Worm (Caenorhabditis elegans) whole organism, L3 larva: ENCODE data around the gene R09H3.2.

Experiments
- ZK546.5 ChIP-seq: sonication (generic microtip); optimal IDR thresholded peaks from 2 replicates; lab custom pipeline; 2017; ENCODE audit warnings: missing biosample characterization, missing genetic modification characterization
- ama-1 ChIP-seq: fragments of 150-350 bp; optimal IDR thresholded peaks from 2 replicates; lab custom pipeline; 2018
- ceh-16 ChIP-seq: sonication (generic microtip); optimal IDR thresholded peaks from 2 replicates; lab custom pipeline; 2017; ENCODE audit warnings: missing biosample characterization, missing genetic modification characterization
- ceh-28 ChIP-seq: fragments of 150-350 bp; optimal IDR thresholded peaks from 2 replicates; lab custom pipeline; 2014; ENCODE audit warnings: missing biosample characterization, missing genetic modification reagents, missing genetic modification characterization
- ceh-82 ChIP-seq: fragments of 150-350 bp; optimal IDR thresholded peaks from 2 replicates; lab custom pipeline; 2014; ENCODE audit warnings: missing biosample characterization, missing genetic modification characterization
- ceh-9 ChIP-seq: sonication (generic microtip); optimal IDR thresholded peaks from 2 replicates; lab custom pipeline; 2018; ENCODE audit warnings: missing biosample characterization, missing genetic modification characterization
- daf-12 ChIP-seq: fragments of 150-350 bp; optimal IDR thresholded peaks from 2 replicates; lab custom pipeline; 2014; ENCODE audit warnings: missing biosample characterization, missing genetic modification reagents, missing genetic modification characterization
- egl-5 ChIP-seq: fragments of 150-350 bp; optimal IDR thresholded peaks from 2 replicates; lab custom pipeline; 2017; ENCODE audit warnings: missing biosample characterization, missing genetic modification reagents, missing genetic modification characterization, inconsistent platforms
- elt-2 ChIP-seq: sonication (generic microtip); optimal IDR thresholded peaks from 2 replicates; lab custom pipeline; 2016; ENCODE audit warnings: missing genetic modification reagents, mild to moderate bottlenecking, missing genetic modification characterization, missing compliant biosample characterization
- elt-3 ChIP-seq, 3 experiments: fragments of 150-350 bp in 1 of 3; sonication (generic microtip) in 2 of 3; optimal IDR thresholded peaks; 2 replicates in 2 of 3; 4 replicates in 1 of 3; lab custom pipeline; 2014 to 2017; ENCODE audit warnings: missing biosample characterization in 3 of 3, missing genetic modification characterization in 3 of 3
- eor-1 ChIP-seq, 2 experiments: fragments of 150-350 bp; optimal IDR thresholded peaks; 2 replicates each; lab custom pipeline; 2014 to 2018; ENCODE audit warnings: missing biosample characterization in 2 of 2, missing genetic modification characterization in 2 of 2
- fos-1 ChIP-seq: fragments of 150-350 bp; optimal IDR thresholded peaks from 2 replicates; lab custom pipeline; 2014; ENCODE audit warnings: missing biosample characterization, missing genetic modification characterization
- lsy-12 ChIP-seq: sonication (generic microtip); optimal IDR thresholded peaks from 2 replicates; lab custom pipeline; 2016; ENCODE audit warnings: mild to moderate bottlenecking, missing genetic modification characterization, missing compliant biosample characterization
- nfya-1 ChIP-seq: sonication (generic microtip); optimal IDR thresholded peaks from 2 replicates; lab custom pipeline; 2017; ENCODE audit warnings: missing genetic modification characterization, mild to moderate bottlenecking, missing compliant biosample characterization, antibody characterized with exemption, moderate library complexity; ENCODE audit not compliant: insufficient read depth
- nhr-11 ChIP-seq: fragments of 150-350 bp; optimal IDR thresholded peaks from 2 replicates; lab custom pipeline; 2014; ENCODE audit warnings: missing biosample characterization, missing genetic modification characterization
- nhr-12 ChIP-seq: fragments of 150-350 bp; optimal IDR thresholded peaks from 2 replicates; lab custom pipeline; 2014; ENCODE audit warnings: missing biosample characterization, missing genetic modification characterization
- nhr-237 ChIP-seq: fragments of 150-350 bp; optimal IDR thresholded peaks from 2 replicates; lab custom pipeline; 2014; ENCODE audit warnings: missing biosample characterization, missing genetic modification characterization
- nhr-25 ChIP-seq: sonication (generic microtip); optimal IDR thresholded peaks from 2 replicates; lab custom pipeline; 2017; ENCODE audit warnings: missing biosample characterization, missing genetic modification characterization
- nhr-28 ChIP-seq: fragments of 150-350 bp; optimal IDR thresholded peaks from 2 replicates; lab custom pipeline; 2014; ENCODE audit warnings: missing biosample characterization, missing genetic modification characterization
- nhr-43 ChIP-seq: sonication (generic microtip); optimal IDR thresholded peaks from 2 replicates; lab custom pipeline; 2016; ENCODE audit warnings: mild to moderate bottlenecking, missing genetic modification characterization, missing compliant biosample characterization; ENCODE audit not compliant: poor library complexity, severe bottlenecking
- nhr-67 ChIP-seq: fragments of 150-350 bp; optimal IDR thresholded peaks from 2 replicates; lab custom pipeline; 2014; ENCODE audit warnings: missing biosample characterization, missing genetic modification characterization
- nhr-76 ChIP-seq: fragments of 150-350 bp; sonication (generic microtip); optimal IDR thresholded peaks from 5 replicates; lab custom pipeline; 2014; ENCODE audit warnings: missing biosample characterization, missing genetic modification characterization
- nhr-77 ChIP-seq: fragments of 150-350 bp; optimal IDR thresholded peaks from 2 replicates; lab custom pipeline; 2014; ENCODE audit warnings: missing biosample characterization, missing genetic modification characterization
- pha-4 ChIP-seq: fragments of 150-350 bp; optimal IDR thresholded peaks from 2 replicates; lab custom pipeline; 2014; ENCODE audit warnings: missing biosample characterization, missing genetic modification reagents, missing genetic modification characterization
- sea-2 ChIP-seq: fragments of 150-350 bp; sonication (generic microtip); optimal IDR thresholded peaks from 4 replicates; lab custom pipeline; 2014; ENCODE audit warnings: missing biosample characterization, missing genetic modification reagents, missing genetic modification characterization
- skn-1 ChIP-seq: fragments of 150-350 bp; optimal IDR thresholded peaks from 2 replicates; lab custom pipeline; 2014; ENCODE audit warnings: missing biosample characterization, missing genetic modification characterization
- snpc-4 ChIP-seq: fragments of 150-350 bp; optimal IDR thresholded peaks from 2 replicates; lab custom pipeline; 2014; ENCODE audit warnings: missing biosample characterization, missing genetic modification characterization
- tbx-2 ChIP-seq: sonication (generic microtip); optimal IDR thresholded peaks from 2 replicates; lab custom pipeline; 2016; ENCODE audit warnings: mild to moderate bottlenecking, missing genetic modification characterization, missing compliant biosample characterization
- unc-39 ChIP-seq: sonication (generic microtip); optimal IDR thresholded peaks from 4 replicates; lab custom pipeline; 2017; ENCODE audit warnings: missing biosample characterization, missing genetic modification characterization
- unc-62 ChIP-seq: fragments of 150-350 bp; sonication (generic microtip); optimal IDR thresholded peaks from 4 replicates; lab custom pipeline; 2014; ENCODE audit warnings: missing biosample characterization, missing genetic modification reagents, missing genetic modification characterization
- zag-1 ChIP-seq: fragments of 150-350 bp; optimal IDR thresholded peaks from 2 replicates; lab custom pipeline; 2014; ENCODE audit warnings: missing biosample characterization, missing genetic modification characterization
- ztf-11 ChIP-seq: fragments of 150-350 bp; optimal IDR thresholded peaks from 2 replicates; lab custom pipeline; 2014; ENCODE audit warnings: missing biosample characterization, missing genetic modification characterization
- ztf-4 ChIP-seq: fragments of 150-350 bp; optimal IDR thresholded peaks from 2 replicates; lab custom pipeline; 2014; ENCODE audit warnings: missing biosample characterization, missing genetic modification characterization

The R09H3.2 gene

DNA sequence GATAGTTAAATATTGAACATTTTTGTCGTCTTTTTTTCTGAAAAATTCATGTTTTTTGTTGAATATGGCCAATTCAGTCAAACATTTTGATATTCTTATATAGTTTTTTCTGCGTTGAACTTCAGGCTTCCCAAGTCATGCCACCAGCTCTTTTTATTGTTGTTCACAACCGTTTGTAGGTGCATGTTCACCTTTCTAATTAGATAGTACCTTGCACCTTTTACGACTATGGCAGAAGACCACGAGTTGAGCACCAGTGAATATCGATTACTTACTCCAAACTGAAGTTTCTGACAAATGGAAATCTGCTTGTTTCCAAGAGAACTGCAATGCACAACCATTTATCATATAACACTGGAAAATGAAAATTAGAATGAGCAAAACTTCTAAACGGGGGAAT lies 11.1 kb upstream of the R09H3.2 start:
- TF ChIP-seq elt-2 (no peak), ZK546.5 (no peak)

ce11 chrX:1674056-1674455 lies 9.2 kb upstream of the R09H3.2 start, which contains the start of gene tbx-31:
TSS of gene tbx-31 (minus strand) at chrX:1674156.
- no peak for TF ChIP-seq unc-39
- no peak for TF ChIP-seq snpc-4 (tag; lab: Kevin White, UChicago)
- TF ChIP-seq nfya-1 (tag; lab: Kevin White, UChicago): no peak
- TF ChIP-seq unc-62 (GFP tag; lab: Kevin White, UChicago): no peak
- TF ChIP-seq tbx-2: no peak
- TF ChIP-seq eor-1 (tag; optimal IDR thresholded peaks at IDR 0.05; lab: Kevin White, UChicago): no peak
- TF ChIP-seq ceh-16 (tag; lab: Kevin White, UChicago): no peak
- TF ChIP-seq skn-1 (tag; lab: Kevin White, UChicago): no peak
- no peak for TF ChIP-seq nhr-77 (tag; lab: Kevin White, UChicago)
- TF ChIP-seq fos-1 (tag; lab: Kevin White, UChicago): no peak
- no peak for TF ChIP-seq ZK546.5
- no peak for TF ChIP-seq ztf-4 (tag; lab: Kevin White, UChicago)
- no peak for TF ChIP-seq nhr-11 (tag; lab: Kevin White, UChicago)
- TF ChIP-seq ztf-11 (tag; lab: Kevin White, UChicago): no peak
- TF ChIP-seq ceh-82 (tag; lab: Kevin White, UChicago): no peak
- no peak for TF ChIP-seq pha-4 (tag; lab: Kevin White, UChicago)
- TF ChIP-seq zag-1 (tag; lab: Kevin White, UChicago): no peak
- no peak for TF ChIP-seq lsy-12 (tag; lab: Kevin White, UChicago)
- no peak for TF ChIP-seq nhr-43 (tag; lab: Kevin White, UChicago)
- no peak for TF ChIP-seq nhr-76
- TF ChIP-seq, all 47 proteins: peak for 0

DNA sequence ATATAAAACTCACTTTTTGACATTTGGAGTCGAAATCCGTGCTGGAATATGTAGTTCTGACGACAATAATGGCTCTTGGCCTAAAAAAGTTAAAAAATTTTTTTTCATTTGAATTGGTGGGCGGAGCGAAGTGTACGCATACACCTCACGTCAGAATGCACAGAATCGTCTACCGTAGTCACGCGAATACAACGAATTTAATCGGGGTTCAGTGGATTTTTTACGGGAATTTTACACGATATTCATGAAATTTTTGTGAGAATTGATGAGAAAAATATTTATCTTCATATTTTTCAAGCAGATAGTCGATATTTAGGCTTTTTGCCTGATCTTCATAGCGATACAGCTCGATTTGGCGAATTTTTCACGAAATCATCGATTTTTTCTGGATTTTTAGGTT lies 3.9 kb upstream of the R09H3.2 start, which contains the start of gene R09H3.3:
R09H3.3 (minus strand) TSS at position 101 of the 400 bp plus-strand sequence.
- TF ChIP-seq fos-1 (tag; lab: Kevin White, UChicago) (no peak), daf-12 (tag; lab: Kevin White, UChicago) (no peak), ama-1 (lab: Kevin White, UChicago) (no peak), nhr-67 (tag; lab: Kevin White, UChicago) (no peak), ceh-9 (tag; lab: Kevin White, UChicago) (no peak), nhr-28 (tag; lab: Kevin White, UChicago) (no peak), nhr-77 (tag; lab: Kevin White, UChicago) (no peak), nfya-1 (tag; lab: Kevin White, UChicago) (no peak), ceh-28 (no peak), sea-2 (no peak), elt-3 (tag; optimal IDR thresholded peaks at IDR 0.05; lab: Kevin White, UChicago) (no peak), unc-39 (no peak), nhr-237 (tag; lab: Kevin White, UChicago) (no peak), nhr-12 (tag; lab: Kevin White, UChicago) (no peak)
- TF ChIP-seq, all 47 proteins: peak for 0

DNA sequence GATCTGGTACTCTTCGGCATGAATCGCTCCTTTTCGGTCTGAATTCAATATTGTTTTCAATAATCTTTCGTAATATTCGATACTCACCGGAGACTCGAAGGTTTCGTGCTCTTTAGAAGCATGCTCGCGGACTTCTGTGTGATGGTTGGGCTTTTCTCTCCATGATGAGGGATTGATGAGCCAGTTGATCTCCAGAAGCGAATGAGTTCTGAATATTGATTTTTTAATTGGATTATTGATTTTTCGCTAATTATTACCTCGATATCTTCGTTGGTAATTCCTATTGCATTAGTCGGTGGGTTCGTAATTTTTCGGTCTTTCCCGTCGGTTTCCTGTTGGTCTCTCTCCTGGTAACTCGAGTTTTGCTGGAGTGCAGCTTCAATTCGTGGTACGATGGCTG lies 2.2 kb upstream of the R09H3.2 start:
- peak; percentile 19 for TF ChIP-seq ceh-28
- no peak for TF ChIP-seq nhr-237 (tag; lab: Kevin White, UChicago)
- no peak for TF ChIP-seq daf-12 (tag; lab: Kevin White, UChicago)
- TF ChIP-seq ama-1 (lab: Kevin White, UChicago): no peak
- TF ChIP-seq egl-5 (tag; lab: Kevin White, UChicago): no peak
- no peak for TF ChIP-seq nhr-76
- no peak for TF ChIP-seq nhr-67 (tag; lab: Kevin White, UChicago)
- TF ChIP-seq nhr-25: no peak

- TF ChIP-seq nhr-77 (tag; lab: Kevin White, UChicago): no peak
- no peak for TF ChIP-seq ama-1 (lab: Kevin White, UChicago)
- TF ChIP-seq, all 47 proteins: peak for 0
Observed at ce11 chrX:1655207-1655606, 9.6 kb downstream of the R09H3.2 start, which contains the start of gene tbx-32. TSS of gene tbx-32 (plus strand) at chrX:1655507.
